Worm (Caenorhabditis elegans): ENCODE data around the gene ZK813.1.
A peak's percentile ranks its signal among the peaks of the same experiment; 100 is the strongest.

- peak; percentile 57 for TF ChIP-seq elt-1 (tag; optimal IDR thresholded peaks at IDR 0.05; ENCODE audit: borderline replicate concordance, insufficient read depth)
- TF ChIP-seq lin-32 (GFP tag; optimal IDR thresholded peaks at IDR 0.05) = no peak
- TF ChIP-seq ceh-83 (GFP tag; optimal IDR thresholded peaks at IDR 0.05) = no peak
Observed at ce11 chrX:3472226-3472625, 26.1 kb downstream of the ZK813.1 start.
